Worm (Caenorhabditis elegans) whole organism, L3 larva: Measurements from ENCODE around the gene Y46H3A.4.

Experiments
- ceh-28 ChIP-seq: fragments of 150-350 bp; optimal IDR thresholded peaks from 2 replicates; lab custom pipeline; 2014; ENCODE audit warnings: missing biosample characterization, missing genetic modification reagents, missing genetic modification characterization
- elt-2 ChIP-seq: sonication (generic microtip); optimal IDR thresholded peaks from 2 replicates; lab custom pipeline; 2016; ENCODE audit warnings: missing genetic modification reagents, mild to moderate bottlenecking, missing genetic modification characterization, missing compliant biosample characterization

The Y46H3A.4 gene

ce11 chrV:1760682-1761081, 50.3 kb downstream of the Y46H3A.4 start, which contains the start of gene clec-205:
TSS of gene clec-205 (plus strand) at chrV:1760893.
- no peak for TF ChIP-seq ceh-28
- peak; percentile 60 for TF ChIP-seq elt-2
